Fruit fly (Drosophila melanogaster) whole organism, adult: ENCODE data around the gene TwdlB.

Experiments used
- CG11617 ChIP-seq: fragments of 200-800 bp; sonication (Bioruptor generic); optimal IDR thresholded peaks from 2 replicates; lab custom pipeline; 2017; ENCODE audit warnings: mild to moderate bottlenecking, missing biosample characterization, missing genetic modification reagents, missing genetic modification characterization
- CG12768 ChIP-seq: fragments of 200-800 bp; sonication (Bioruptor generic); optimal IDR thresholded peaks from 2 replicates; lab custom pipeline; 2017; ENCODE audit warnings: missing biosample characterization, missing genetic modification characterization, mild to moderate bottlenecking, moderate library complexity, missing genetic modification reagents
- CG14711 ChIP-seq: fragments of 200-800 bp; sonication (Bioruptor generic); optimal IDR thresholded peaks from 2 replicates; lab custom pipeline; 2018; ENCODE audit warnings: missing biosample characterization, mild to moderate bottlenecking, missing genetic modification characterization, moderate library complexity
- CG1620 ChIP-seq: fragments of 200-800 bp; sonication (Bioruptor generic); optimal IDR thresholded peaks from 2 replicates; lab custom pipeline; 2016; ENCODE audit warnings: missing biosample characterization, missing genetic modification characterization
- CG33017 ChIP-seq: fragments of 200-800 bp; sonication (Bioruptor generic); optimal IDR thresholded peaks from 2 replicates; lab custom pipeline; 2018; ENCODE audit warnings: missing biosample characterization, mild to moderate bottlenecking, missing genetic modification characterization, moderate library complexity
- CG5204 ChIP-seq: fragments of 200-800 bp; sonication (Bioruptor generic); optimal IDR thresholded peaks from 2 replicates; lab custom pipeline; 2016; ENCODE audit warnings: missing biosample characterization, missing genetic modification characterization
- CG7045 ChIP-seq: fragments of 200-800 bp; sonication (Bioruptor generic); optimal IDR thresholded peaks from 2 replicates; lab custom pipeline; 2017; ENCODE audit warnings: missing biosample characterization, mild to moderate bottlenecking, missing genetic modification characterization
- CG7101 ChIP-seq: fragments of 200-800 bp; sonication (Bioruptor generic); optimal IDR thresholded peaks from 2 replicates; lab custom pipeline; 2018; ENCODE audit warnings: missing biosample characterization, mild to moderate bottlenecking, missing genetic modification characterization, moderate library complexity
- Clk ChIP-seq: fragments of 200-800 bp; sonication (Bioruptor generic); optimal IDR thresholded peaks from 2 replicates; lab custom pipeline; 2017; ENCODE audit warnings: missing biosample characterization, missing genetic modification characterization
- Crg-1 ChIP-seq: fragments of 200-800 bp; sonication (Bioruptor generic); optimal IDR thresholded peaks from 2 replicates; lab custom pipeline; 2016; ENCODE audit warnings: missing biosample characterization, missing genetic modification characterization
- Hr96 ChIP-seq: fragments of 200-800 bp; sonication (Bioruptor generic); optimal IDR thresholded peaks from 2 replicates; lab custom pipeline; 2016; ENCODE audit warnings: missing biosample characterization, missing genetic modification characterization
- Mnt ChIP-seq: fragments of 200-800 bp; sonication (Bioruptor generic); optimal IDR thresholded peaks from 2 replicates; lab custom pipeline; 2016; ENCODE audit warnings: missing biosample characterization, mild to moderate bottlenecking, missing genetic modification characterization
- bab1 ChIP-seq: fragments of 200-800 bp; sonication (Bioruptor generic); optimal IDR thresholded peaks from 3 replicates; lab custom pipeline; 2019; ENCODE audit warnings: missing biosample characterization, mild to moderate bottlenecking, missing genetic modification characterization, moderate library complexity
- cic ChIP-seq: fragments of 200-800 bp; sonication (Bioruptor generic); optimal IDR thresholded peaks from 2 replicates; lab custom pipeline; 2017; ENCODE audit warnings: missing biosample characterization, mild to moderate bottlenecking, missing genetic modification characterization, moderate library complexity
- cnc ChIP-seq, 2 experiments: fragments of >200 bp; optimal IDR thresholded peaks; 2 replicates each; lab custom pipeline; 2017
- kay ChIP-seq: fragments of 200-800 bp; sonication (Bioruptor generic); peaks from one replicate; lab custom pipeline; 2016; ENCODE audit warnings: missing biosample characterization, missing genetic modification characterization, borderline replicate concordance
- ovo ChIP-seq: fragments of 200-800 bp; sonication (Bioruptor generic); optimal IDR thresholded peaks from 2 replicates; lab custom pipeline; 2016; ENCODE audit warnings: missing biosample characterization, missing genetic modification characterization
- pad ChIP-seq: fragments of 200-800 bp; sonication (Bioruptor generic); optimal IDR thresholded peaks from 3 replicates; lab custom pipeline; 2017; ENCODE audit warnings: missing biosample characterization, missing genetic modification characterization, mild to moderate bottlenecking, moderate library complexity, missing genetic modification reagents
- tj ChIP-seq: fragments of 200-800 bp; sonication (Bioruptor generic); optimal IDR thresholded peaks from 3 replicates; lab custom pipeline; 2017; ENCODE audit warnings: missing biosample characterization, mild to moderate bottlenecking, missing genetic modification characterization, moderate library complexity
- toe ChIP-seq: fragments of 200-800 bp; sonication (Bioruptor generic); optimal IDR thresholded peaks from 2 replicates; lab custom pipeline; 2016; ENCODE audit warnings: missing biosample characterization, missing genetic modification characterization

The TwdlB gene

DNA sequence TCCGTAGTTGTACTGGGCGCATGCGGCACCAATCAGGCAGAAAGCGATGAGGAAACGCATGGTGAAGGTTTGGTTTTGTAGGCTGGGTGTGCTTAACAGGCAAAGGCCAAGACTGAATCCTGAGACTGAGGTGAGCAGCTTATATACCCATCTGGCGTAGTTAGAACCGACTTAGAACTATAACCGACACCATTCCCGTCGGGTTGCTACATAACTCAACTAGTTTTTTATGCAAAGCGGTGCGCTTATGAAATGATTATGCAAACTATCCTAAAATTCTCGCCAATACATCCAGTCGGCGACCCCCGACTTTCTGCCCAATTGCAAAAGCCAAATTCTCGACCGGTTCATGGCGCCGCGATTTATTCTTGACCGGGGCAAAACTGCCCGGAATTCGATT is 3.3 kb upstream of the TwdlB start, which contains the start of gene TwdlO:
TSS of gene TwdlO (minus strand) at position 101 of the 400 bp plus-strand sequence.
- no peak for TF ChIP-seq CG1620
- no peak for TF ChIP-seq CG33017 (tag; lab: Kevin White, UChicago)
- TF ChIP-seq cic (GFP tag; lab: Kevin White, UChicago), result no peak
- no peak for TF ChIP-seq Hr96 (GFP tag; lab: Kevin White, UChicago)
- TF ChIP-seq CG5204 (GFP tag; lab: Kevin White, UChicago), result no peak
- TF ChIP-seq Mnt (GFP tag; lab: Kevin White, UChicago), result no peak

DNA sequence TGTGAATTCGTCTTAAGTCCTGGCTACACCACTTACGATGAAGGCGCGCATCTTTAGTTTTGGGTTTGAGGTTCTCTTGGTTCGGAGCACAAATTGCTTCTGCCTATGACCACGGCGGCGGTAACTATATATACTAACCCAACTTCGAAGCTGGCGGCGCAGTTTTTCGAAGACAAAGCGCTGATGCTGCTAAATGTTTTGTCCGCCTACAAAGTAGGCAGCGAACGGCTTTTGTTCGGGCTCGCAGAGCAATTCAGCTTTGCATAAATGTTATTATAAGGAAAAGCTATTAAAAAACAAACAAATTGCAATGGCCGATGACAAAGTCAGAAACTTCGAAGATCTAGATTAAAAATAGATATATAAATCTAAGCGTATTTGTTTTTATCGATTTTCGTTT is 2.2 kb upstream of the TwdlB start, which contains the start of gene TwdlL:
TSS of gene TwdlL (minus strand) at position 101 of the 400 bp plus-strand sequence.
- TF ChIP-seq toe (GFP tag; lab: Kevin White, UChicago), result no peak

DNA sequence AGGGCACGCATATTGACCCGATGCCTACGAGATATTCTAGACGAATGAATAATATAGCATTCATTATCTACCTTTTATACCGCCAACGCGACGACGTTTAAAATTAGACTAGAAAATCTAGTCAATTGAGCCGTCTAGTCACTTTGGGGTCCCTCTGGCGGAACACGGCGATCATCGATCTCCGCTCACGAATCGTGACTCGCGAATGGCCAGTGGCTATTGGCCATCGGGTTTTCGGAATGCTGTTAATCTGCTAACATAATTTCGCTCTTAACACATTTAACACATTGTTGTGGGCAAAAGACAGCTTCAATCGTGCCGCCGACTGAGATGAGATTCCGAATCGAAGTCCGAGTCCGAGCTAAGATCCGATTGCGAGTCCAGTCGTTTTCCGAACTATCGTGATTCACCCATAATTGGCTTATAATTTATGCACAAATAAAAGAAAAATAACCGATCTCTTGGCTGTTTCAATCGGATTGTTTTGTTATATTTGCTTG is 2.0 kb downstream of the TwdlB start, which contains the start of gene TwdlP:
TSS of gene TwdlP (minus strand) at position 51 of the 500 bp plus-strand sequence.
- TF ChIP-seq CG11617 (GFP tag; lab: Kevin White, UChicago), result no peak
- no peak for TF ChIP-seq cic (GFP tag; lab: Kevin White, UChicago)
- no peak for TF ChIP-seq kay
- TF ChIP-seq bab1 (GFP tag; lab: Kevin White, UChicago), result no peak
- TF ChIP-seq CG1620, result no peak
- no peak for TF ChIP-seq Mnt (GFP tag; lab: Kevin White, UChicago)
- no peak for TF ChIP-seq cnc (optimal IDR thresholded peaks at IDR 0.05; lab: Kevin White, UChicago)
- no peak for TF ChIP-seq Crg-1 (GFP tag; lab: Kevin White, UChicago)
- TF ChIP-seq CG14711, result no peak
- TF ChIP-seq CG5204 (GFP tag; lab: Kevin White, UChicago), result no peak
- TF ChIP-seq Hr96 (GFP tag; lab: Kevin White, UChicago), result no peak
- no peak for TF ChIP-seq pad (GFP tag; lab: Kevin White, UChicago)
- TF ChIP-seq tj (GFP tag; lab: Kevin White, UChicago), result no peak
- TF ChIP-seq CG7045 (GFP tag; lab: Kevin White, UChicago), result no peak
- no peak for TF ChIP-seq ovo (GFP tag; lab: Kevin White, UChicago)
- TF ChIP-seq CG12768, result no peak
- no peak for TF ChIP-seq toe (GFP tag; lab: Kevin White, UChicago)
- TF ChIP-seq CG7101 (tag; lab: Kevin White, UChicago), result no peak
- TF ChIP-seq CG33017 (tag; lab: Kevin White, UChicago), result no peak
- no peak for TF ChIP-seq Clk (GFP tag; lab: Kevin White, UChicago)

DNA sequence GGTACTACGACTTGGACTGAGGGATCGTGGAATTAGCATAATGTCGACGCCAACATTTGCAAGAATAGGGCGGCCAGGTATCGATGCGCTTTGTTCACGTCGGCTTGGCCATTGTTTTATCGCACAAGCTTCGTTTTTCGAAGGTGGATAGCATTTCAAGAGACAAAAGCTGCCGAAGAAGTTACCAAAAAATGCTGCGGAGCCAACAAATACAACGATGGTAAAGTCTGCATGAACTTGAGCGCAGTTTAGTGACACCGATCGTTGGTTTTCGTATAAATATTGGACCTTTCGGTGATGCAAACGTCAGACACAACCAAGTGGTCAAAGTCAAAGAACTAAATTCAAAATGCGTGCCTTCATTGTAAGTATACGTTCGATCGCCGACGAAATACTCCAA is 4.5 kb downstream of the TwdlB start, which contains the start of gene TwdlM:
TSS of gene TwdlM (plus strand) at position 301 of the 400 bp plus-strand sequence.
- TF ChIP-seq CG5204 (GFP tag; lab: Kevin White, UChicago) (no peak), cnc (optimal IDR thresholded peaks at IDR 0.05; lab: Kevin White, UChicago) (no peak), tj (GFP tag; lab: Kevin White, UChicago) (no peak), kay (no peak), CG14711 (no peak), Crg-1 (GFP tag; lab: Kevin White, UChicago) (no peak), CG12768 (no peak), bab1 (GFP tag; lab: Kevin White, UChicago) (no peak), CG7101 (tag; lab: Kevin White, UChicago) (no peak), cic (GFP tag; lab: Kevin White, UChicago) (no peak), ovo (GFP tag; lab: Kevin White, UChicago) (no peak)

DNA sequence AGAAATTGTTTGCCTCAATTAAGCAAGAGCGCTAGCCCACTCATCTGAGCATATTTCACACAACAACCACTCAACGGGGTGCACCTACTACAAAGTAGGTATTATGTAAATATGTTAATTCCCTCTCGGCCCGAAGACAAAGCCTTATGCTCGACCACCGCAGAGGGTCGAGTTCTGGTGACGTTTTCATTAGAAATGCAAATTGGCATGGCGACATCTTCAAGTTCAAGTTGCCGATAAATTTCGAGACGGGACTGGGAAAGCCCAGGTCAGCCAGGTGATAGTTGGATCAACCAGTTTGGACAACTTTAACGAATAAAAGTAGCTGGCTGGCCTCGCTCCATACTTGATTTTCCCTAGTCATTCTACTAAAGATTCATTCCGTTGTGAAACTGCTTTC is 7.9 kb downstream of the TwdlB start:
- no peak for TF ChIP-seq CG5204 (GFP tag; lab: Kevin White, UChicago)
- no peak for TF ChIP-seq pad (GFP tag; lab: Kevin White, UChicago)
- TF ChIP-seq Crg-1 (GFP tag; lab: Kevin White, UChicago), result no peak
- no peak for TF ChIP-seq cic (GFP tag; lab: Kevin White, UChicago)
- no peak for TF ChIP-seq CG14711
- TF ChIP-seq Hr96 (GFP tag; lab: Kevin White, UChicago), result no peak
- no peak for TF ChIP-seq Clk (GFP tag; lab: Kevin White, UChicago)
- no peak for TF ChIP-seq tj (GFP tag; lab: Kevin White, UChicago)
- TF ChIP-seq Mnt (GFP tag; lab: Kevin White, UChicago), result no peak
- no peak for TF ChIP-seq CG12768
- TF ChIP-seq CG7045 (GFP tag; lab: Kevin White, UChicago), result no peak
- TF ChIP-seq CG1620, result no peak
- TF ChIP-seq toe (GFP tag; lab: Kevin White, UChicago), result no peak
- no peak for TF ChIP-seq cnc (optimal IDR thresholded peaks at IDR 0.05; lab: Kevin White, UChicago)

DNA sequence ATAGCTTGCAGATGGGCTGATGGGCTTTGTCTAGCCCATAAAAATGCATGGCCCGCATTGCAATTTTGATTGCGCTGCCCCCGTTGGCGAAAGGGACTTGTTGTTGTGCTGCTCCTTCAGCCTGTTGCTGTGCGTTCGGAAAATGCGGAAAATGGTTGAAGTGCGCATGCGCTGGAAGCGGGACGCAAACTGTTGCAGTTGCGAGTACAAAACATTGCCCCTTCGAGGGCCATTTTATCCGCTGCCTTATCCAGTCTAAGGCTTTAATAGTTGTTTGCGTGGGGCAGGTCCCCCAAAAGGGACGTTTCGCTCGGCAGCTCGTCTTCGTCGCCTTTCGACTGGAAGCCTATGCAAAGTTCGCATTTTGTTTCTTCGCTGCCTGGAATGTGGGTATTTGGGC is 16.8 kb downstream of the TwdlB start:
- TF ChIP-seq tj (GFP tag; lab: Kevin White, UChicago) (no peak), pad (GFP tag; lab: Kevin White, UChicago) (peak; percentile 80), cic (GFP tag; lab: Kevin White, UChicago) (no peak)
